Worm (Caenorhabditis elegans): Measurements from ENCODE around the gene C07G2.5.

- no peak for TF ChIP-seq ama-1 (optimal IDR thresholded peaks at IDR 0.05)
- TF ChIP-seq nhr-77 (tag; optimal IDR thresholded peaks at IDR 0.05): no peak
- TF ChIP-seq nhr-11 (tag; optimal IDR thresholded peaks at IDR 0.05): no peak
- no peak for TF ChIP-seq F37D6.2 (tag; optimal IDR thresholded peaks at IDR 0.05)
- no peak for TF ChIP-seq R02D3.7 (tag; optimal IDR thresholded peaks at IDR 0.05)
- no peak for TF ChIP-seq ceh-28 (tag; optimal IDR thresholded peaks at IDR 0.05)
- no peak for TF ChIP-seq D1046.2 (GFP tag; IDR thresholded peaks at IDR 0.05)
- TF ChIP-seq mes-2 (tag; optimal IDR thresholded peaks at IDR 0.05; ENCODE audit: poor library complexity, severe bottlenecking): no peak
- no peak for TF ChIP-seq ztf-7 (tag; optimal IDR thresholded peaks at IDR 0.05)
- TF ChIP-seq aly-2 (tag; optimal IDR thresholded peaks at IDR 0.05): no peak
- no peak for TF ChIP-seq F10B5.3 (tag; optimal IDR thresholded peaks at IDR 0.05)
- no peak for TF ChIP-seq mxl-2 (GFP tag; conservative IDR thresholded peaks at IDR 0.05)
- no peak for TF ChIP-seq spr-1 (tag; optimal IDR thresholded peaks at IDR 0.05)
- no peak for TF ChIP-seq fkh-10 (GFP tag; optimal IDR thresholded peaks at IDR 0.05)
These were observed 43.9 kb downstream of the C07G2.5 start for ce11 chrIII:4454919-4455318.

All from whole organism, L4 larva.